Worm (Caenorhabditis elegans): ENCODE measurements around the gene ZK686.1.

ZK686.1 gene

DNA sequence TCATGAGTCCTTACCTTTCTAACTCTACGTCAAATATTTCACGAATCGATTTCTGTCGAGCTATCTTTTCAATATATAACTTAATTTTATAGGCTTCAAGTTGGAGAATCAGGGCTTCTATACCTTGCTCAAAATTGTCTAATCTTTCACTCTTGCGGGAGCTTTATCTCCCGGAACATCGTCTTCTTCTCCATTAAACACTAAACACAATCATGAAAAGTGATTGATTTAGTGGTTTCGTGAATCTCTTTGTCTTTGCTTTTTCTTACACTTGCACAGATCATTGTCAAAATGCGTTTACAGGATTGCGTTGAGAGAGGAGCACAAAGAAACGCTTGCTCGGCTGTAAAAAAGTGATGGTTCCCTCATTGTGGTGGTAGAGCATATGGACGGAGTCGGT, 15.5 kb downstream of the ZK686.1 start:
- TF ChIP-seq vab-7 (GFP tag; IDR thresholded peaks at IDR 0.05) (no peak), ama-1 (optimal IDR thresholded peaks at IDR 0.05) (no peak), nhr-111 (GFP tag; optimal IDR thresholded peaks at IDR 0.05) (no peak), cey-2 (tag; optimal IDR thresholded peaks at IDR 0.05; ENCODE audit: borderline replicate concordance, insufficient read depth) (no peak), nhr-48 (tag; optimal IDR thresholded peaks at IDR 0.05) (no peak), mdl-1 (tag; optimal IDR thresholded peaks at IDR 0.05) (no peak), lim-7 (GFP tag; IDR thresholded peaks at IDR 0.05) (no peak), gei-8 (GFP tag; optimal IDR thresholded peaks at IDR 0.05) (no peak)

- TF ChIP-seq lim-7 (GFP tag; IDR thresholded peaks at IDR 0.05) (no peak), unc-62 (GFP tag; optimal IDR thresholded peaks at IDR 0.05 in 1 of 2) (peak in 1 of 2 experiments; percentile 75), unc-62 (tag; optimal IDR thresholded peaks at IDR 0.05) (no peak), mxl-2 (GFP tag; conservative IDR thresholded peaks at IDR 0.05) (no peak), hlh-30 (tag; optimal IDR thresholded peaks at IDR 0.05; ENCODE audit: insufficient read depth) (peak; percentile 7), lsy-2 (tag; optimal IDR thresholded peaks at IDR 0.05) (peak in 1 of 2 experiments; percentile 68), jun-1 (tag; optimal IDR thresholded peaks at IDR 0.05) (no peak), lin-1 (GFP tag; IDR thresholded peaks at IDR 0.05) (no peak)
Measured at ce11 chrIII:7790522-7790921, 17.6 kb downstream of the ZK686.1 start.

DNA sequence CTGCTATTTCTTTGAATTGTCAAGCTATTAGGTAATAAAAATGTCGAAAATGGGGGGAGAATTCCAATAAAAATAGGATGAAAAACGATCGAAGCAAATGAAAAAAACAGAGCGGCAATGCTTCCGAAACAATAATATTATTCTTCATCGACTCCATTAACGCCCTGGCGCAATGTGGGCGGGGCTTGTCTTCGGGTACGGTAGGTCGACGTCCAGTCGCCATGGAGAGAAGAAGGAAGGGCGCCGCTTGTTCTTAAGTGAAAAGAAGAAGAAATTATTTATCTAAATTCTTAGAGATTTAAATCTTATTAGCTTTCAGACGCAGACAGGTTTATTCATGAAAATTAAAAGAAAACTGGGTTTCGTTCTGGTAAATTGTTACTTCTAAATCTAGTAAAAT, 19.3 kb downstream of the ZK686.1 start:
- TF ChIP-seq fos-1 (tag; optimal IDR thresholded peaks at IDR 0.05) (no peak), lsy-2 (tag; optimal IDR thresholded peaks at IDR 0.05) (peak in 1 of 2 experiments; percentile 56), lin-29 (GFP tag; IDR thresholded peaks at IDR 0.05) (no peak), duxl-1 (tag; optimal IDR thresholded peaks at IDR 0.05; ENCODE audit: poor library complexity) (peak; percentile 24)

- peak in 1 of 2 experiments; percentile 99 for TF ChIP-seq unc-62 (GFP tag; optimal IDR thresholded peaks at IDR 0.05 in 1 of 2)
- no peak for TF ChIP-seq unc-62 (tag; optimal IDR thresholded peaks at IDR 0.05)
- no peak for TF ChIP-seq aly-2 (tag; optimal IDR thresholded peaks at IDR 0.05)
Measured at ce11 chrIII:7792970-7793369, 20.0 kb downstream of the ZK686.1 start.

DNA sequence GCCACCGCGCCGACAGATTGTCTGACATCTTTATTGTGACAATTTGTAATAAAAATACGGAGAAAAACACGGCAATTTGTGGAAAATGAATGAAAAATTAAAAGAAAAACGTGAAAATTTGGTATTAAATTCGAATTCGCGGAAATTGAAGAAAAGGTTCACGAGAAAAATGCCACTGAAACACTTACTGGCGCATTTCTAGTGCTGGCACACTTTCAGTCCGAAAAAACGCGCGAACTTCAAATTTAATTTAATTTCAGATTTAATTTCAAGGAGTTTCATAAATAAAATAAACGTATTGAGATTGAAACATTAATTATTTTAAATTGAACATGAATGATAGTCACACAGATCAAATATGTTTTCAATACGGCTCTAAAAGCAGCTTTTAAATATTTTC, 22.4 kb downstream of the ZK686.1 start, which contains the start of gene cyk-7:
Gene cyk-7, minus strand, starts transcription at position 99 of the 400 bp plus-strand sequence.
- no peak for TF ChIP-seq skn-1 (tag; optimal IDR thresholded peaks at IDR 0.05)
- TF ChIP-seq lir-3 (tag; optimal IDR thresholded peaks at IDR 0.05), result no peak
- no peak for TF ChIP-seq mxl-3 (GFP tag; optimal IDR thresholded peaks at IDR 0.05)
- TF ChIP-seq ceh-82 (tag; optimal IDR thresholded peaks at IDR 0.05), result no peak
- TF ChIP-seq unc-130 (GFP tag; optimal IDR thresholded peaks at IDR 0.05), result peak; percentile 17
- TF ChIP-seq F49E8.2 (tag; optimal IDR thresholded peaks at IDR 0.05; ENCODE audit: borderline replicate concordance), result peak; percentile 69
- no peak for TF ChIP-seq ceh-62 (tag; optimal IDR thresholded peaks at IDR 0.05)
- TF ChIP-seq T26A8.4 (GFP tag; IDR thresholded peaks at IDR 0.05), result no peak
- TF ChIP-seq dpl-1 (GFP tag; optimal IDR thresholded peaks at IDR 0.05), result peak; percentile 45

DNA sequence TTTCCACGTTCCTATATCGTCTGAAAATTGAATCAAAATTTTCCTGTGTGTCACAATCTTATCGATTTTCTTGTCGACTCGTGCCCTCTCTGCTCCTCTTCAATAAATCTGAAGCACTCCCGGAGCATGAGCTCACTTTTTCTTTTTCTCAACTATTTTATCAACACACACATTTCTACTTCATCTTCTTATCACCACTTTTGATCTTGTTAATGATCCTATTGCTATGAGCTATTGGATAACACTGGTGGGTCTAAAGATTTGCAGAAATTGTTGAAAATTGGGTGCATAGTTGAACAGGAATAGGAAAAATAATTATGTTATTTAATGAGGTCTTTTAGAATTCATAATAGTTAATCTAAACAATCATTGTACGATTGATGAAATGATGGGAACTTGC, 32.3 kb downstream of the ZK686.1 start:
- no peak for TF ChIP-seq nhr-237 (tag; optimal IDR thresholded peaks at IDR 0.05)
- TF ChIP-seq nhr-10 (tag; optimal IDR thresholded peaks at IDR 0.05), result no peak
- no peak for TF ChIP-seq snpc-4 (tag; optimal IDR thresholded peaks at IDR 0.05)
- no peak for TF ChIP-seq F49E8.2 (tag; optimal IDR thresholded peaks at IDR 0.05; ENCODE audit: borderline replicate concordance)
- no peak for TF ChIP-seq lir-3 (tag; optimal IDR thresholded peaks at IDR 0.05)
- TF ChIP-seq php-3 (GFP tag; IDR thresholded peaks at IDR 0.05), result no peak
- TF ChIP-seq dmd-9 (GFP tag; IDR thresholded peaks at IDR 0.05), result no peak
- no peak for TF ChIP-seq lin-13 (GFP tag; optimal IDR thresholded peaks at IDR 0.05)
- no peak for TF ChIP-seq ZK337.2 (GFP tag; IDR thresholded peaks at IDR 0.05)
- TF ChIP-seq dmd-6 (GFP tag; IDR thresholded peaks at IDR 0.05), result no peak
- TF ChIP-seq nhr-111 (GFP tag; optimal IDR thresholded peaks at IDR 0.05), result no peak
- TF ChIP-seq Y48G9A.11 (GFP tag; IDR thresholded peaks at IDR 0.05), result no peak
- TF ChIP-seq lim-7 (GFP tag; IDR thresholded peaks at IDR 0.05), result no peak
- TF ChIP-seq unc-130 (GFP tag; optimal IDR thresholded peaks at IDR 0.05), result no peak
- TF ChIP-seq daf-12 (tag; optimal IDR thresholded peaks at IDR 0.05), result no peak
- TF ChIP-seq unc-39 (tag; optimal IDR thresholded peaks at IDR 0.05), result no peak
- TF ChIP-seq cey-2 (tag; optimal IDR thresholded peaks at IDR 0.05; ENCODE audit: borderline replicate concordance, insufficient read depth), result no peak
- TF ChIP-seq madf-5 (GFP tag; IDR thresholded peaks at IDR 0.05), result no peak
- TF ChIP-seq egl-27 (tag; optimal IDR thresholded peaks at IDR 0.05), result no peak
- no peak for TF ChIP-seq Y5F2A.4 (GFP tag; optimal IDR thresholded peaks at IDR 0.05)

All from whole organism, L4 larva.